Fruit fly (Drosophila melanogaster): ENCODE measurements around the gene CG13693.

CG13693 gene

DNA sequence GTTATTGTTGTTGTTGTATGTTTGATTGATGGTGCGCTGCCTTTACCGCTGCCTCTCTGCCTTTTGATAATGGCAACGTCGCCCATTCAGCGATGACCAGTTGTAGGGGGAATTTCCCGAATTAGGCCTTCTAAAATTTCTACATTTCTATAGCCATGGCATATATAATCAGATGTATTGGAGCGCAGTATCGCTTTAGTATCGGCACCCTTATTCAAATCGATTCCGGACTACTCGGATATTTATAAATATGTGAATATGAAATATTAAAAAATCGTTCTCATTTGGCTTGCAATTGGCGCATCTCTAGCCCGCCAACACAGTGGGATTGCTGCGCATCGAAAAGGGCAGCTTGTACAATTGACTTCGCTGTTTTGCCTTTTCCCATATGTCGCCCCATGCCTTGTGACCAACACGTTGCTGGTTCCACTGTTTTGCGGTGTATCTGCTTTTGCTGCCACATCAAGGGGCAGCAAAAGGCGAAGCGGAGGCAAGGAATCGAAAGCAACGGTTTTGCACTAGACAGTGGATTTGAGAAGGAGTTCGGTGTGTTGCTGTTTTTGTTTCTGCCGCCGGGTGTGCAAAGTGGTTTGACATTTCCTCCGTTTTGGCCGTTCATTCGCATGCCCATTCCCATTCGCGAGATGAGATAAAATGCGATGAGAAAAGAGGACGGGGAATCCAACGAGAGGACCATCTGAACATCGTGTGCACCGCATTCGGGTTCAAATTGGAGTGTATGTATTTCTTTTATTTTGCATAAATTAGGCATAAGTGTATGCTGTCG is 7.5 kb upstream of the CG13693 start (continued):
- TF ChIP-seq CG2120 (GFP tag; optimal IDR thresholded peaks at IDR 0.05) (peak; percentile 80), pum (GFP tag; optimal IDR thresholded peaks at IDR 0.05) (peak; percentile 48), CG8478 (optimal IDR thresholded peaks at IDR 0.05) (no peak), cwo (GFP tag; optimal IDR thresholded peaks at IDR 0.05) (peak; percentile 68), TFAM (GFP tag; optimal IDR thresholded peaks at IDR 0.05) (peak; percentile 10), CG9437 (GFP tag; optimal IDR thresholded peaks at IDR 0.05) (peak; percentile 14), zen (tag; optimal IDR thresholded peaks at IDR 0.05) (no peak), CG10979 (tag; optimal IDR thresholded peaks at IDR 0.05) (peak; percentile 34), nau (GFP tag; optimal IDR thresholded peaks at IDR 0.05) (no peak), CG12942 (GFP tag; optimal IDR thresholded peaks at IDR 0.05) (peak; percentile 25), sima (GFP tag; optimal IDR thresholded peaks at IDR 0.05) (peak; percentile 30), CG11085 (GFP tag; IDR thresholded peaks at IDR 0.05) (no peak), CG18262 (tag; optimal IDR thresholded peaks at IDR 0.05) (peak; percentile 64), CG3163 (GFP tag; optimal IDR thresholded peaks at IDR 0.05) (no peak), twi (tag; optimal IDR thresholded peaks at IDR 0.05) (peak; percentile 14), CG34376 (GFP tag; optimal IDR thresholded peaks at IDR 0.05) (peak; percentile 21), pan (optimal IDR thresholded peaks at IDR 0.05) (no peak), pan (GFP tag; optimal IDR thresholded peaks at IDR 0.05 in 1 of 2, IDR thresholded peaks at IDR 0.05 in 1 of 2) (peak in 1 of 2 experiments; percentile 57), tgo (GFP tag; IDR thresholded peaks at IDR 0.05) (peak; percentile 76), CG1233 (GFP tag; optimal IDR thresholded peaks at IDR 0.05) (no peak), CG32532 (GFP tag; IDR thresholded peaks at IDR 0.05) (peak; percentile 64), tll (GFP tag; optimal IDR thresholded peaks at IDR 0.05) (no peak), Sox100B (GFP tag; optimal IDR thresholded peaks at IDR 0.05) (peak; percentile 53), CG7271 (tag; optimal IDR thresholded peaks at IDR 0.05) (no peak), GATAe (GFP tag; conservative IDR thresholded peaks at IDR 0.05) (no peak), grn (GFP tag; optimal IDR thresholded peaks at IDR 0.05) (no peak), CG10462 (GFP tag; optimal IDR thresholded peaks at IDR 0.05) (peak; percentile 22), NFAT (GFP tag; IDR thresholded peaks at IDR 0.05) (peak; percentile 63; the same call in 1 of the 2 replicates), CG34422 (GFP tag; IDR thresholded peaks at IDR 0.05) (no peak; the same call in 2 of the 3 replicates)

DNA sequence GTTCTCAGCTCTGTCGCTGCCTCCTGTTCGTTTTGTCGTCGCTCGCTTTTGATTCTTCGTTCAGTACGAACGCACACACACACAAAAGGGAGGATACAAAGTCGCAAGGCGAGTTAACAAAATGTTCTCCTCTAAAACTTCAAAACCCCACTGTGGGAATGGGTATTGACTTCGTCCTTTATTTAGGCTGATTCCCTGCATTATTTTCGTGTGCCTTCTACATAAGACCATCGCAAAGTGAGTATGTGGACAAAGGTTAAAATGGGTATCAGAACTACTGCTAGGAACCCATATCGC is 7.0 kb upstream of the CG13693 start:
- TF ChIP-seq HLH4C (GFP tag; IDR thresholded peaks at IDR 0.05; ENCODE audit: partially characterized antibody) (0 out of 3 replicates have a peak, but pooled peaks have one; percentile 4), chinmo (GFP tag; IDR thresholded peaks at IDR 0.05; ENCODE audit: partially characterized antibody) (no peak)

DNA sequence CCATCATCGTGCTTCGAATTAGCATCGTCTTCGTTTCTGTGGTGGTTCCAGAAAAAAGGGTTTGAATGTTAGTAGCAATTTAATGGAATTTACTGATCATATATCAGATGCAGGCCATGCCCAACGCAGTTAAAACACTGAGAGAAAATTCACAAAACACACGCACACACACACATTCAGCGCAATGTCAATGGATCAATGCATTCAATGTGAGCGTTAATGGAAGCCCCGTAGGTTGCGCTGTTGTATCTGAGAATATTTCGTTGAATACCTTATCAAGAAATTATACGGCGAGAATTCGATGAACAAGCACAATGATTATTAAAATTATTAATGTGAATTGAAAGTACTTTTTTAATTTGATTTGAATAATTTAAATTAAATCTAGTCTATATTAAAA is 4.0 kb upstream of the CG13693 start:
- TF ChIP-seq dimm (GFP tag; IDR thresholded peaks at IDR 0.05), result no peak
- peak; percentile 15 for TF ChIP-seq Ets65A (GFP tag)

DNA sequence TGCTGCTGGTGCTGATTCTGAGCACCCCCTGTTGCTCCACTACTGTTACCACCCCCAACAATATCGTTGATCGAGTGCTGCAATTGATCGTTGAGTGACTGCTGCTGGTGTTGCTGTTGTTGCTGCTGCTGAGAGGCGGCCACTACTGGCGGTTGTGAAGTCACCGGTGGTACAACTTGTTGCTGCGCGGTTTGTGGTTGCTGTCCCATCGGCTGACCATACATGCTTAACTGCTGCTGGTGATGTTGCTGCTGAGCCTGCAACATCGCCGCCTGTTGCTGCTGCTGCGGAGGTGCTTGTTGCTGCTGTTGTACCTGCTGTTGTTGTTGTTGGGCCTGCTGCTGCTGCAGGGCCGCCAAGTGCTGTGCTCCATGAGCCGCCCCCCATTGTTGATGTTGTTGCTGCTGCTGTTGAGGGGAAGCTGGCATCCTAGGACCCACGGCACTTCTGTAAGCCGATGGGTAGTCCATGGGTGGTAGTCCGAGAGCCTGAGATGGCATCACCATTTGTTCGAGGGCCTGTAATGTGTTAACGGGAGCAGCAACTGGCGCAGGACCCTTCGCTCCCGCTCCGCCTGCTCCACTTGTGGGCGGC is 8.0 kb downstream of the CG13693 start:
- TF ChIP-seq sug (tag; optimal IDR thresholded peaks at IDR 0.05) (no peak), CG10654 (GFP tag; optimal IDR thresholded peaks at IDR 0.05) (no peak), Max (GFP tag; optimal IDR thresholded peaks at IDR 0.05) (no peak), caup (GFP tag; optimal IDR thresholded peaks at IDR 0.05; ENCODE audit: severe bottlenecking) (no peak), run (tag; optimal IDR thresholded peaks at IDR 0.05) (no peak), Ets65A (GFP tag) (peak; percentile 87)

Measured in whole organism, embryonic.